Fruit fly (Drosophila melanogaster) whole organism, prepupa: Measurements from ENCODE around the gene CG8188.

Experiments used
- Blimp-1 ChIP-seq: fragments of 200-800 bp; sonication (Bioruptor generic); optimal IDR thresholded peaks from 3 replicates; lab custom pipeline; 2017; ENCODE audit warnings: missing biosample characterization, missing genetic modification characterization, mild to moderate bottlenecking, moderate library complexity, missing genetic modification reagents
- CG11294 ChIP-seq: fragments of 200-800 bp; sonication (Bioruptor generic); IDR thresholded peaks from 2 replicates; pipeline ENCODE4 v1.3.6; 2022; ENCODE audit warnings: missing biosample characterization, missing genetic modification characterization
- CG11762 ChIP-seq: fragments of 200-800 bp; sonication (Bioruptor generic); optimal IDR thresholded peaks from 3 replicates; lab custom pipeline; 2016; ENCODE audit warnings: missing biosample characterization, missing genetic modification characterization; ENCODE audit not compliant: insufficient read depth
- CG11902 ChIP-seq: fragments of 200-800 bp; sonication (Bioruptor generic); optimal IDR thresholded peaks from 3 replicates; lab custom pipeline; 2016; ENCODE audit warnings: missing biosample characterization, missing genetic modification characterization
- CG15336 ChIP-seq: fragments of 200-800 bp; sonication (Bioruptor generic); IDR thresholded peaks from 2 replicates; pipeline ENCODE4 v1.3.6; 2022; ENCODE audit warnings: missing biosample characterization, missing genetic modification characterization
- CG1621 ChIP-seq: fragments of 200-800 bp; sonication (Bioruptor generic); optimal IDR thresholded peaks from 3 replicates; lab custom pipeline; 2018; ENCODE audit warnings: missing biosample characterization, mild to moderate bottlenecking, missing genetic modification characterization
- CG16779 ChIP-seq: fragments of 200-800 bp; sonication (Bioruptor generic); optimal IDR thresholded peaks from 3 replicates; lab custom pipeline; 2017; ENCODE audit warnings: missing biosample characterization, mild to moderate bottlenecking, missing genetic modification characterization
- CG3032 ChIP-seq: fragments of 200-800 bp; optimal IDR thresholded peaks from 2 replicates; lab custom pipeline; 2019; ENCODE audit warnings: missing biosample characterization, mild to moderate bottlenecking, missing genetic modification characterization, moderate library complexity
- CG3919 ChIP-seq: fragments of 200-800 bp; sonication (Bioruptor generic); optimal IDR thresholded peaks from 3 replicates; lab custom pipeline; 2016; ENCODE audit warnings: missing biosample characterization, missing genetic modification characterization
- CG4318 ChIP-seq: fragments of 200-800 bp; sonication (Bioruptor generic); optimal IDR thresholded peaks from 3 replicates; lab custom pipeline; 2017; ENCODE audit warnings: missing biosample characterization, mild to moderate bottlenecking, missing genetic modification characterization
- CG6163 ChIP-seq: fragments of 200-800 bp; sonication (Bioruptor generic); IDR thresholded peaks from 3 replicates; pipeline ENCODE4 v1.3.6; 2022; ENCODE audit warnings: missing biosample characterization, missing genetic modification characterization
- CG6276 ChIP-seq: fragments of 200-800 bp; sonication (Bioruptor generic); optimal IDR thresholded peaks from 2 replicates; lab custom pipeline; 2017; ENCODE audit warnings: missing biosample characterization, mild to moderate bottlenecking, missing genetic modification characterization
- CG6792 ChIP-seq: fragments of 200-800 bp; sonication (Bioruptor generic); optimal IDR thresholded peaks from 3 replicates; lab custom pipeline; 2016; ENCODE audit warnings: missing biosample characterization, missing genetic modification characterization
- CG6808 ChIP-seq: fragments of 200-800 bp; sonication (Bioruptor generic); optimal IDR thresholded peaks from 3 replicates; lab custom pipeline; 2017; ENCODE audit warnings: missing biosample characterization, missing genetic modification characterization, mild to moderate bottlenecking, moderate library complexity, missing genetic modification reagents
- CG8119 ChIP-seq: fragments of 200-800 bp; sonication (Bioruptor generic); IDR thresholded peaks from 3 replicates; pipeline ENCODE4 v1.3.6; 2022; ENCODE audit warnings: missing biosample characterization, missing genetic modification characterization
- CG8319 ChIP-seq: fragments of 200-800 bp; sonication (Bioruptor generic); optimal IDR thresholded peaks from 3 replicates; lab custom pipeline; 2016; ENCODE audit warnings: missing biosample characterization, missing genetic modification characterization
- CG9139 ChIP-seq: fragments of 200-800 bp; sonication (Bioruptor generic); optimal IDR thresholded peaks from 3 replicates; lab custom pipeline; 2017; ENCODE audit warnings: missing biosample characterization, mild to moderate bottlenecking, missing genetic modification characterization
- Eip78C ChIP-seq: fragments of 200-800 bp; sonication (Bioruptor generic); peaks from one replicate; lab custom pipeline; 2016; ENCODE audit warnings: missing biosample characterization, missing genetic modification characterization
- Eip93F ChIP-seq: fragments of 200-800 bp; sonication (Bioruptor generic); optimal IDR thresholded peaks from 2 replicates; lab custom pipeline; 2016; ENCODE audit warnings: missing biosample characterization, mild to moderate bottlenecking, missing genetic modification characterization
- Ets21C ChIP-seq: fragments of 200-800 bp; sonication (Bioruptor generic); optimal IDR thresholded peaks from 3 replicates; lab custom pipeline; 2016; ENCODE audit warnings: missing biosample characterization, missing genetic modification characterization
- Hr38 ChIP-seq: sonication (Bioruptor generic); optimal IDR thresholded peaks from 2 replicates; lab custom pipeline; 2016; ENCODE audit warnings: missing biosample characterization, missing genetic modification characterization
- Hr39 ChIP-seq: fragments of 200-800 bp; sonication (Bioruptor generic); optimal IDR thresholded peaks from 2 replicates; lab custom pipeline; 2016; ENCODE audit warnings: missing biosample characterization, missing genetic modification characterization
- Hr4 ChIP-seq: fragments of 200-800 bp; sonication (Bioruptor generic); optimal IDR thresholded peaks from 3 replicates; lab custom pipeline; 2016; ENCODE audit warnings: missing biosample characterization, missing genetic modification characterization
- Lpt ChIP-seq: fragments of 200-800 bp; sonication (Bioruptor generic); optimal IDR thresholded peaks from 3 replicates; lab custom pipeline; 2016; ENCODE audit warnings: missing biosample characterization, missing genetic modification characterization
- Met ChIP-seq: fragments of 200-800 bp; sonication (Bioruptor generic); optimal IDR thresholded peaks from 3 replicates; lab custom pipeline; 2016; ENCODE audit warnings: missing biosample characterization, missing genetic modification characterization
- Smox ChIP-seq: fragments of 200-800 bp; sonication (Bioruptor generic); optimal IDR thresholded peaks from 3 replicates; lab custom pipeline; 2016; ENCODE audit warnings: missing biosample characterization, missing genetic modification characterization
- Sox14 ChIP-seq: fragments of 200-800 bp; sonication (Bioruptor generic); optimal IDR thresholded peaks from 3 replicates; lab custom pipeline; 2016; ENCODE audit warnings: missing biosample characterization, missing genetic modification characterization
- achi ChIP-seq: fragments of 200-800 bp; sonication (Bioruptor generic); optimal IDR thresholded peaks from 3 replicates; lab custom pipeline; 2016; ENCODE audit warnings: missing biosample characterization, missing genetic modification characterization
- acj6 ChIP-seq: fragments of 200-800 bp; sonication (Bioruptor generic); optimal IDR thresholded peaks from 3 replicates; lab custom pipeline; 2016; ENCODE audit warnings: missing biosample characterization, missing genetic modification characterization
- dsx ChIP-seq: fragments of 200-800 bp; optimal IDR thresholded peaks from 3 replicates; lab custom pipeline; 2019; ENCODE audit warnings: missing biosample characterization, mild to moderate bottlenecking, missing genetic modification characterization, moderate library complexity; ENCODE audit not compliant: poor library complexity, severe bottlenecking
- esn ChIP-seq: fragments of 200-800 bp; sonication (Bioruptor generic); optimal IDR thresholded peaks from 2 replicates; lab custom pipeline; 2016; ENCODE audit warnings: missing biosample characterization, mild to moderate bottlenecking, missing genetic modification characterization, moderate library complexity
- fd85E ChIP-seq: fragments of 200-800 bp; sonication (Bioruptor generic); optimal IDR thresholded peaks from 3 replicates; lab custom pipeline; 2016; ENCODE audit warnings: missing biosample characterization, missing genetic modification characterization
- fkh ChIP-seq: fragments of 200-800 bp; sonication (Bioruptor generic); optimal IDR thresholded peaks from 3 replicates; lab custom pipeline; 2017; ENCODE audit warnings: missing biosample characterization, mild to moderate bottlenecking, missing genetic modification characterization, moderate library complexity
- net ChIP-seq: fragments of 200-800 bp; sonication (Bioruptor generic); optimal IDR thresholded peaks from 3 replicates; lab custom pipeline; 2016; ENCODE audit warnings: missing biosample characterization, missing genetic modification characterization
- salr ChIP-seq, 2 experiments: fragments of 200-800 bp; sonication (Bioruptor generic); optimal IDR thresholded peaks; 3 replicates each; lab custom pipeline; 2016 to 2018; ENCODE audit warnings: missing biosample characterization in 2 of 2, missing genetic modification characterization in 2 of 2, mild to moderate bottlenecking in 1 of 2
- svp ChIP-seq: fragments of 200-800 bp; sonication (Bioruptor generic); peaks from one replicate; lab custom pipeline; 2016; ENCODE audit warnings: missing biosample characterization, missing genetic modification characterization
- vri ChIP-seq: fragments of 200-800 bp; sonication (Bioruptor generic); optimal IDR thresholded peaks from 3 replicates; lab custom pipeline; 2016; ENCODE audit warnings: missing biosample characterization, mild to moderate bottlenecking, missing genetic modification characterization

The CG8188 gene

DNA sequence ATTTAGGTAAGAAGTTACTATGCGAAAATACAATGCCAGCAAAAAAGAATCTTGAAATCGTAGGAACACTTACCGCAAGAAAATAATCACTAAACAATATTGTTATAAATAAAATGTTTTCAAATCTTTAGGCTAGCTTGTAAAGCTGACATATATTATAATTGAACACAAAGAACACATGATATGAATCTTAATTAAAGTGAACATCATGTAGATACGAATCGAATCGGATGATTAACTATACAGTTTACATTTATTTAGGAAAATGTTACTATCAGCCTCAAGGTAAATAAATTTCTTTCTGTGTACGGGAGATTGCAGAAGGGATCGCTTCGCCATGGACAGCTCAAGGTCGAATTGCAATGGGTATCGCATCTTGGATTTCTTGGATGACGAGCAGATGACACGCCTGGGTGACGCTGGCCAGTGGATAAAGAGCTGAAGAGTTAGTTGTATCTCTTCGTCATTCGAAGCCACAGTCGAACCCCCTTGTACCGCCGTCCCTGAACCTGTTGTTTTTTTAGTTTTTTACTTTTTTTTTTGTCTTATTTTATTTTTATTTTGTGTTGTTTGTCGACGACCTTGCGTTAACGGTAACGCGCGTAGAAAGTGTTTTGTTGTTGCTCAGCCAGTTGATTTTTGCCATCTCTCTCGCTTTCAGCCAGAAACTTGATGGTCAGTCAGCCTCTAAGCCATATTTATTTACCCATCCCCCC, 24.7 kb downstream of the CG8188 start (continued):
- TF ChIP-seq achi (GFP tag; lab: Kevin White, UChicago), result peak; percentile 42
- TF ChIP-seq Met (GFP tag; lab: Kevin White, UChicago), result peak; percentile 64
- TF ChIP-seq CG16779, result no peak
- peak; percentile 39 for TF ChIP-seq Hr39 (GFP tag; lab: Kevin White, UChicago)
- TF ChIP-seq CG1621 (tag; lab: Kevin White, UChicago), result no peak
- TF ChIP-seq CG6276 (GFP tag; lab: Kevin White, UChicago), result no peak
- no peak for TF ChIP-seq vri (GFP tag; lab: Kevin White, UChicago)
- TF ChIP-seq net (GFP tag; lab: Kevin White, UChicago), result peak; percentile 45
- TF ChIP-seq CG3032 (tag; lab: Kevin White, UChicago), result peak; percentile 55
- TF ChIP-seq fkh (GFP tag; lab: Kevin White, UChicago), result no peak
- TF ChIP-seq CG9139 (GFP tag; lab: Kevin White, UChicago), result no peak
- TF ChIP-seq CG6808 (GFP tag; lab: Kevin White, UChicago), result peak; percentile 43
- no peak for TF ChIP-seq Lpt (GFP tag; lab: Kevin White, UChicago)
- peak; percentile 57 for TF ChIP-seq CG6792 (GFP tag; lab: Kevin White, UChicago)
- peak; percentile 34; the same call in 1 of the 2 replicates for TF ChIP-seq CG15336 (GFP tag; lab: Robert Waterston, UW)
- peak in 1 of 2 experiments; percentile 18 for TF ChIP-seq salr (GFP tag; optimal IDR thresholded peaks at IDR 0.05; lab: Kevin White, UChicago)
- TF ChIP-seq Hr38 (GFP tag; lab: Kevin White, UChicago), result no peak
- no peak for TF ChIP-seq Eip93F (GFP tag; lab: Kevin White, UChicago)
- TF ChIP-seq Ets21C (GFP tag; lab: Kevin White, UChicago), result no peak
- no peak for TF ChIP-seq Blimp-1 (GFP tag; lab: Kevin White, UChicago)
- peak; percentile 33 for TF ChIP-seq Hr4
- peak; percentile 53; the same call in 1 of the 3 replicates for TF ChIP-seq CG6163 (GFP tag; lab: Robert Waterston, UW)
- no peak for TF ChIP-seq fd85E (GFP tag; lab: Kevin White, UChicago)
- TF ChIP-seq, all 60 proteins: peak for 44

dm6 chrX:17671788-17672187, 31.0 kb downstream of the CG8188 start, which contains the start of gene CG12990:
TSS of gene CG12990 (minus strand) at chrX:17671888.
- TF ChIP-seq acj6 (GFP tag; lab: Kevin White, UChicago), result no peak

dm6 chrX:17659119-17659452, 43.7 kb downstream of the CG8188 start:
- no peak for TF ChIP-seq esn (GFP tag; lab: Kevin White, UChicago)
- peak; percentile 88 for TF ChIP-seq vri (GFP tag; lab: Kevin White, UChicago)
- TF ChIP-seq CG11762 (GFP tag; lab: Kevin White, UChicago), result no peak
- no peak for TF ChIP-seq CG8319 (GFP tag; lab: Kevin White, UChicago)
- TF ChIP-seq Sox14 (GFP tag; lab: Kevin White, UChicago), result no peak
- TF ChIP-seq, all 60 proteins: peak for 1

DNA sequence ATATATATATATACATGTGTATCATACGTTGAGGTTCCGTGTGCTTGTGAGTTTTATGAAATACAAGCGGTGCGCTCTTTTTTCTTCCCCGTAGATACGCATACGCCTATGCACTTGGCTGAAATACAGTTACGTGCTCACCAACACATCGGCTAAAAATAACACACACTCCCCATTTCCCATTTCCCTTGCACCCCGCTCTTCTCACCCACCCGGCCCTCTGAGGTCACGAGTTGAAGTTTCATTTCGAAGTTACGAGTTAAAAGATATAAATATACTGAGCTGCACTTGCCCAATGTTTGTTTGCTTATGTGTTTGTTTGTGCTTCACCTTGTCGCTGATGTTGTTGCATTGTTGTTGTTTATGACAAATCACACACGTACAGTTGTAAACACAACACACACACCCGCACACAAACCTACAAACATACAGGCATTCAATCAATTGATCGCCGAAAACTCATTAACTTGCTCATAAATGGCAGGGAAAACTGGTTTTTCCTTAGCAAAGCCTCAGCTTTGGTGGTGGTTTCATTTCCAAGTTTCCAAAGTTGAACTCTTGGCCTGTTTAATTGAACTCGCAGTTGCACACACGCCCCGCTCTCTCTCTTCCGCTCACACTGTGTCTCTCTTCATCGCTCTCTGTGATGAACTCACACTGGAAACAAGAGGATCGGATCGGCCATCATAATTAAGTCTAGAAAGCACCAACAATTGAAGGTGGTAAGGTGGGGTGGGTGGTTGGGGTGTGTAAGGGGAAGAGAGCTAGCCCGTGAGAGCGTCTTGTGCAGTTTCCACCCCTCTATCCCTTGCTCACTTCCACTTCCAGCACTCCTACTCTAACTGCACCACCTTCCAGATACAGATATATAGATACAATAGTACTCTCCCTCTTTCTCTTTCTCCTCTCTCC, 44.4 kb downstream of the CG8188 start:
- TF ChIP-seq fd85E (GFP tag; lab: Kevin White, UChicago) (no peak), CG11902 (no peak), CG3032 (tag; lab: Kevin White, UChicago) (no peak), esn (GFP tag; lab: Kevin White, UChicago) (no peak), CG3919 (GFP tag; lab: Kevin White, UChicago) (no peak), salr (GFP tag; optimal IDR thresholded peaks at IDR 0.05; lab: Kevin White, UChicago) (no peak), CG6163 (GFP tag; lab: Robert Waterston, UW) (0 out of 3 replicates have a peak, but pooled peaks have one; percentile 25), fkh (GFP tag; lab: Kevin White, UChicago) (peak; percentile 72), dsx (no peak), Met (GFP tag; lab: Kevin White, UChicago) (no peak), Lpt (GFP tag; lab: Kevin White, UChicago) (peak; percentile 72), Hr4 (no peak), CG8119 (GFP tag; lab: Robert Waterston, UW) (peak; percentile 30; the same call in 1 of the 3 replicates), Eip78C (peak; percentile 51), CG6808 (GFP tag; lab: Kevin White, UChicago) (no peak), CG11294 (GFP tag; lab: Robert Waterston, UW) (no peak), CG4318 (no peak), CG15336 (GFP tag; lab: Robert Waterston, UW) (peak; percentile 28; the same call in 1 of the 2 replicates), Smox (GFP tag; lab: Kevin White, UChicago) (no peak), svp (GFP tag; lab: Kevin White, UChicago) (peak; percentile 84)
